Worm (Caenorhabditis elegans): ENCODE results near the gene srg-28.

ce11 chrV:5329677-5330266 is 4.9 kb upstream of the srg-28 start:
- TF ChIP-seq blmp-1 (tag; optimal IDR thresholded peaks at IDR 0.05; ENCODE audit: insufficient read depth): no peak
- TF ChIP-seq nhr-11 (tag; optimal IDR thresholded peaks at IDR 0.05): no peak
- TF ChIP-seq ztf-4 (tag; optimal IDR thresholded peaks at IDR 0.05): no peak
- TF ChIP-seq R02D3.7 (tag; optimal IDR thresholded peaks at IDR 0.05): no peak
- TF ChIP-seq Y55F3AM.14 (GFP tag; optimal IDR thresholded peaks at IDR 0.05): no peak
- no peak for TF ChIP-seq ztf-1 (GFP tag; conservative IDR thresholded peaks at IDR 0.05)
- TF ChIP-seq unc-55 (GFP tag; optimal IDR thresholded peaks at IDR 0.05): no peak
- no peak for TF ChIP-seq unc-62 (GFP tag; optimal IDR thresholded peaks at IDR 0.05)
- no peak for TF ChIP-seq ama-1 (optimal IDR thresholded peaks at IDR 0.05)
- no peak for TF ChIP-seq ZK546.5 (tag; optimal IDR thresholded peaks at IDR 0.05)
- TF ChIP-seq snpc-4 (tag; optimal IDR thresholded peaks at IDR 0.05): peak; percentile 9
- TF ChIP-seq nhr-6 (tag; optimal IDR thresholded peaks at IDR 0.05): no peak
- TF ChIP-seq lin-13 (GFP tag; optimal IDR thresholded peaks at IDR 0.05): no peak
